Worm (Caenorhabditis elegans): Measurements from ENCODE around the gene D1053.4.

The D1053.4 gene

ce11 chrX:11723781-11724201, at the start of gene D1053.4:
D1053.4 (minus strand) TSS chrX:11723800.
- peak; percentile 47 for TF ChIP-seq sma-9 (GFP tag; optimal IDR thresholded peaks at IDR 0.05)
- TF ChIP-seq sma-9 (tag; optimal IDR thresholded peaks at IDR 0.05): no peak
- TF ChIP-seq gmeb-1 (tag; optimal IDR thresholded peaks at IDR 0.05): peak; percentile 8
- no peak for TF ChIP-seq mbf-1 (tag; optimal IDR thresholded peaks at IDR 0.05)
- no peak for TF ChIP-seq nhr-21 (tag; optimal IDR thresholded peaks at IDR 0.05)
- peak in 1 of 2 experiments; percentile 15 for TF ChIP-seq mdl-1 (tag; optimal IDR thresholded peaks at IDR 0.05)
- TF ChIP-seq lin-11 (tag; optimal IDR thresholded peaks at IDR 0.05): no peak
- no peak for TF ChIP-seq dmd-4 (tag; optimal IDR thresholded peaks at IDR 0.05)
- peak; percentile 76 for TF ChIP-seq crh-2 (tag; optimal IDR thresholded peaks at IDR 0.05)
- no peak for TF ChIP-seq zag-1 (tag; optimal IDR thresholded peaks at IDR 0.05)
- TF ChIP-seq fos-1 (tag; optimal IDR thresholded peaks at IDR 0.05): peak; percentile 85
- peak; percentile 18 for TF ChIP-seq F13H6.1 (tag; optimal IDR thresholded peaks at IDR 0.05)
- TF ChIP-seq ztf-1 (GFP tag; conservative IDR thresholded peaks at IDR 0.05): no peak
- peak; percentile 22 for TF ChIP-seq egl-27 (tag; optimal IDR thresholded peaks at IDR 0.05)

- TF ChIP-seq R02D3.7 (tag; optimal IDR thresholded peaks at IDR 0.05): no peak
- TF ChIP-seq sma-9 (GFP tag; optimal IDR thresholded peaks at IDR 0.05): no peak
- TF ChIP-seq sma-9 (tag; optimal IDR thresholded peaks at IDR 0.05): no peak
Observed at ce11 chrX:11769278-11769677, 45.7 kb upstream of the D1053.4 start, which contains the start of gene ttx-3. ttx-3 (minus strand) TSS chrX:11769378.

DNA sequence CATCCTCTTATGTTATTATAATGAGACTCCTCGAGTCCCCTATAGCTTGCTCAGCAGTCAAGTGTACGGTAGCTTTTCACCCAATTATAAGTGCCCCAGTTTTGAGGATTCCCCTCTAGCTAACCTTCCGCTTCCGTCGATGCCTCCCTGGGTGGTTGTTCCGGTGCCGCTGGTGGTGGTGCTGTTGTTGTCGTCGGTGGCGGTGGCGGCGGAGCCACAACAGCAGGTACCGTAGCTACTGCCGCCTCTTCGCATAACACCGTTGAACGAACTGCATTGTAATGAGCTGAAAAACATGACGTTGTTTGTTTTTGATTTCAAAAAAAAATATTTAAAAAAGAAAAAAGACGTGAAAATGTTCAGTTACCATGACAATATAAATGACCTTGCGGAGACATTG, 42.8 kb upstream of the D1053.4 start:
- TF ChIP-seq mdl-1 (tag; optimal IDR thresholded peaks at IDR 0.05) (no peak), nhr-25 (tag; optimal IDR thresholded peaks at IDR 0.05) (no peak)

ce11 chrX:11765860-11766259, 42.3 kb upstream of the D1053.4 start:
- TF ChIP-seq elt-3 (tag; optimal IDR thresholded peaks at IDR 0.05): no peak
- no peak for TF ChIP-seq zag-1 (tag; optimal IDR thresholded peaks at IDR 0.05)
- TF ChIP-seq alr-1 (tag; optimal IDR thresholded peaks at IDR 0.05): no peak
- TF ChIP-seq ztf-1 (GFP tag; conservative IDR thresholded peaks at IDR 0.05): no peak

DNA sequence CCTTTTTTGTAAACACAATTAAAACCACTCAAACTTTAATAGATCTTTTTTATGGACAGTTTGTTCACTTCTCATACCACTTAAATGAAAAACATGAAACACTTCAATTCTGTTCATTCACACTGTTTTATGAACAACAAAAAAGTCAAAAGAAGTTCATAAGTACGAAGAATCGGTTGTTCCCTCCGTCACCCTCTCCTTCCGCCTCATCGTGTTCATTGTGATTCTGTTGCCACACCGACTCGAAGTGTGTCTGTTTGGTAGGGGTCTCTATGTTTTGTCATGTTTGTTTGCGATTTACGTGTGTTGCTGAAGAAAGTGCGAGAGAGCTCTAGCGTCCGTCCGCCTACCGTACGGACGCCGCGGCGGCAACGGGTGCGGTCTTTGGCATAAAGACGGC, 35.2 kb upstream of the D1053.4 start, which contains the start of gene lact-7:
Gene lact-7, plus strand, starts transcription at position 301 of the 400 bp plus-strand sequence.
- TF ChIP-seq nhr-237 (tag; optimal IDR thresholded peaks at IDR 0.05) (no peak), nhr-10 (tag; optimal IDR thresholded peaks at IDR 0.05) (no peak), lsy-2 (tag; optimal IDR thresholded peaks at IDR 0.05) (no peak), ztf-1 (GFP tag; conservative IDR thresholded peaks at IDR 0.05) (no peak)

DNA sequence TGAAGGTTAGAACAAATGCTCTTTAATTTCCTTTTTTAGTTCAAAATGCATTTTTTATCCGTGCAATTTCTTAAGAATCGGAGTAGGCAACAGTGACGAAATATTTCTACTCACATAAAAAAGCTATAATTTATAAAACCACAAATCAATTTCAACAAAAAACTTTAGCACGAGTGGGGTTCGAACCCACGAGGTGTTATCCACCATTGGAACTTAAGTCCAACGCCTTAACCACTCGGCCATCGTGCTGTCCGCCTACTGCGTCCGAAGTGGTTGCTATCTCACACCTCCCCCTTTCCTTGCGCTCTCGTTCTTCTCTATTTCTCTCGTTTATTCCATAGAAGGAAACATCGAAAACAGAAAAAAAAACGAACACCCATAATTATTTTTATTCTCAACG, 34.1 kb upstream of the D1053.4 start:
- TF ChIP-seq mbf-1 (tag; optimal IDR thresholded peaks at IDR 0.05) (no peak), sem-4 (tag; optimal IDR thresholded peaks at IDR 0.05) (peak; percentile 15), peb-1 (tag; optimal IDR thresholded peaks at IDR 0.05) (no peak), elt-1 (tag; optimal IDR thresholded peaks at IDR 0.05) (no peak), ztf-1 (GFP tag; conservative IDR thresholded peaks at IDR 0.05) (no peak), snpc-4 (tag; optimal IDR thresholded peaks at IDR 0.05) (peak; percentile 15), F13H6.1 (tag; optimal IDR thresholded peaks at IDR 0.05) (peak; percentile 64), nhr-237 (tag; optimal IDR thresholded peaks at IDR 0.05) (no peak), skn-1 (tag; optimal IDR thresholded peaks at IDR 0.05) (peak; percentile 18), blmp-1 (tag; optimal IDR thresholded peaks at IDR 0.05; ENCODE audit: insufficient read depth) (no peak), ceh-16 (tag; optimal IDR thresholded peaks at IDR 0.05) (no peak), unc-39 (tag; optimal IDR thresholded peaks at IDR 0.05) (no peak), lin-11 (tag; optimal IDR thresholded peaks at IDR 0.05) (peak; percentile 50), alr-1 (tag; optimal IDR thresholded peaks at IDR 0.05) (no peak), zag-1 (tag; optimal IDR thresholded peaks at IDR 0.05) (peak; percentile 60), egl-27 (tag; optimal IDR thresholded peaks at IDR 0.05) (peak; percentile 55), unc-62 (GFP tag; optimal IDR thresholded peaks at IDR 0.05) (no peak), fos-1 (tag; optimal IDR thresholded peaks at IDR 0.05) (peak; percentile 68), lin-39 (tag; optimal IDR thresholded peaks at IDR 0.05) (no peak), nhr-21 (tag; optimal IDR thresholded peaks at IDR 0.05) (peak; percentile 35), nhr-12 (tag; optimal IDR thresholded peaks at IDR 0.05) (no peak), C34F6.9 (tag; optimal IDR thresholded peaks at IDR 0.05) (peak; percentile 63), ceh-82 (tag; optimal IDR thresholded peaks at IDR 0.05) (no peak), R02D3.7 (tag; optimal IDR thresholded peaks at IDR 0.05) (no peak), Y55F3AM.14 (GFP tag; optimal IDR thresholded peaks at IDR 0.05) (no peak), nhr-11 (tag; optimal IDR thresholded peaks at IDR 0.05) (peak; percentile 2), ztf-11 (tag; optimal IDR thresholded peaks at IDR 0.05) (no peak), mab-5 (tag; optimal IDR thresholded peaks at IDR 0.05) (peak; percentile 11), ztf-4 (tag; optimal IDR thresholded peaks at IDR 0.05) (peak; percentile 29), elt-3 (tag; optimal IDR thresholded peaks at IDR 0.05) (no peak), nhr-77 (tag; optimal IDR thresholded peaks at IDR 0.05) (no peak), nhr-6 (tag; optimal IDR thresholded peaks at IDR 0.05) (peak; percentile 56), nhr-25 (tag; optimal IDR thresholded peaks at IDR 0.05) (no peak), nhr-23 (tag; optimal IDR thresholded peaks at IDR 0.05) (no peak), unc-55 (GFP tag; optimal IDR thresholded peaks at IDR 0.05) (peak; percentile 91)

All from whole organism, L2 larva.